Fruit fly (Drosophila melanogaster): ENCODE data around the gene CG13896.

dm6 chr3L:745222-745942, 33.7 kb upstream of the CG13896 start:
- no peak for TF ChIP-seq h (optimal IDR thresholded peaks at IDR 0.05)
- TF ChIP-seq ttk (optimal IDR thresholded peaks at IDR 0.05), result no peak
- no peak for TF ChIP-seq insv (optimal IDR thresholded peaks at IDR 0.05)
- TF ChIP-seq Myc (optimal IDR thresholded peaks at IDR 0.05), result no peak
- TF ChIP-seq Sin3A (optimal IDR thresholded peaks at IDR 0.05), result no peak
- no peak for TF ChIP-seq psq (optimal IDR thresholded peaks at IDR 0.05)
